Worm (Caenorhabditis elegans): Measurements from ENCODE around the gene txt-11.

Gene txt-11

ce11 chrV:3455135-3455747, 42.1 kb downstream of the txt-11 start:
- TF ChIP-seq ama-1 (optimal IDR thresholded peaks at IDR 0.05) (no peak), efl-1 (optimal IDR thresholded peaks at IDR 0.05) (no peak), efl-1 (GFP tag; optimal IDR thresholded peaks at IDR 0.05 in 1 of 2) (peak in 1 of 2 experiments; percentile 55)

ce11 chrV:3459919-3460318, 46.8 kb downstream of the txt-11 start, which contains the start of gene slc-28.2:
Gene slc-28.2 (plus strand): TSS chrV:3460219.
- TF ChIP-seq elt-3 (tag; optimal IDR thresholded peaks at IDR 0.05): no peak

- no peak for TF ChIP-seq efl-1 (optimal IDR thresholded peaks at IDR 0.05)
- peak in 1 of 2 experiments; percentile 34 for TF ChIP-seq efl-1 (GFP tag; optimal IDR thresholded peaks at IDR 0.05 in 1 of 2)
- TF ChIP-seq xbp-1 (tag; optimal IDR thresholded peaks at IDR 0.05): no peak
- TF ChIP-seq aha-1 (tag; optimal IDR thresholded peaks at IDR 0.05): no peak
Observed at ce11 chrV:3463514-3463913, 50.4 kb downstream of the txt-11 start, which contains the start of gene slc-28.1. Gene slc-28.1 (plus strand): TSS chrV:3463814.

- TF ChIP-seq blmp-1 (tag; optimal IDR thresholded peaks at IDR 0.05): no peak
- TF ChIP-seq zip-4 (GFP tag; optimal IDR thresholded peaks at IDR 0.05): no peak
- TF ChIP-seq alr-1 (tag; optimal IDR thresholded peaks at IDR 0.05; ENCODE audit: borderline replicate concordance): no peak
- TF ChIP-seq C04F5.9 (tag; optimal IDR thresholded peaks at IDR 0.05): no peak
- TF ChIP-seq aly-2 (tag; optimal IDR thresholded peaks at IDR 0.05): no peak
- no peak for TF ChIP-seq ces-1 (GFP tag; optimal IDR thresholded peaks at IDR 0.05)
- no peak for TF ChIP-seq lir-3 (tag; optimal IDR thresholded peaks at IDR 0.05; ENCODE audit: poor library complexity)
- no peak for TF ChIP-seq ztf-4 (tag; optimal IDR thresholded peaks at IDR 0.05)
- TF ChIP-seq elt-2 (tag; optimal IDR thresholded peaks at IDR 0.05): no peak
- no peak for TF ChIP-seq unc-86 (tag; optimal IDR thresholded peaks at IDR 0.05)
- no peak for TF ChIP-seq fkh-10 (GFP tag; optimal IDR thresholded peaks at IDR 0.05)
- no peak for TF ChIP-seq Y116A8C.19 (tag; optimal IDR thresholded peaks at IDR 0.05; ENCODE audit: borderline replicate concordance)
- no peak for TF ChIP-seq hpl-2 (GFP tag; optimal IDR thresholded peaks at IDR 0.05)
- no peak for TF ChIP-seq efl-3 (GFP tag; optimal IDR thresholded peaks at IDR 0.05)
- no peak for TF ChIP-seq sup-37 (GFP tag; optimal IDR thresholded peaks at IDR 0.05)
- no peak for TF ChIP-seq aha-1 (tag; optimal IDR thresholded peaks at IDR 0.05)
- no peak for TF ChIP-seq tbx-2 (tag; optimal IDR thresholded peaks at IDR 0.05)
Observed at ce11 chrV:3464897-3465296, 51.8 kb downstream of the txt-11 start.

Data from whole organism, L1 larva.